Fruit fly (Drosophila melanogaster) ovary, adult (tissue): ENCODE results near the gene Tom.

Experiments
- CG17801 ChIP-seq: fragments of 200-800 bp; optimal IDR thresholded peaks from 2 replicates; lab custom pipeline; 2019; ENCODE audit warnings: missing biosample characterization, mild to moderate bottlenecking, missing genetic modification characterization, moderate library complexity; ENCODE audit not compliant: partially characterized antibody

Tom gene

dm6 chr3L:14968553-14968952 lies 591 bp upstream of the Tom start:
- TF ChIP-seq CG17801 = no peak

dm6 chr3L:14970213-14970612 lies 1.1 kb downstream of the Tom start:
- TF ChIP-seq CG17801 = no peak

- no peak for TF ChIP-seq CG17801
Observed at dm6 chr3L:14971893-14972624, 2.9 kb downstream of the Tom start.

dm6 chr3L:14972625-14973250 lies 3.6 kb downstream of the Tom start, which contains the start of gene Brd:
Gene Brd (plus strand): TSS chr3L:14972667.
- TF ChIP-seq CG17801 = no peak

dm6 chr3L:14973251-14973625 lies 4.1 kb downstream of the Tom start:
- TF ChIP-seq CG17801 = no peak

- TF ChIP-seq CG17801 = no peak
Observed at dm6 chr3L:14974513-14974912, 5.4 kb downstream of the Tom start, which contains the start of gene Ocho. Gene Ocho (plus strand): TSS chr3L:14974848.

dm6 chr3L:14974952-14975351 lies 5.8 kb downstream of the Tom start:
- TF ChIP-seq CG17801 = no peak

dm6 chr3L:14976026-14976425 lies 6.9 kb downstream of the Tom start:
- no peak for TF ChIP-seq CG17801

- TF ChIP-seq CG17801 = no peak
Observed at dm6 chr3L:14977536-14978495, 8.7 kb downstream of the Tom start.

- TF ChIP-seq CG17801 = no peak
Observed at dm6 chr3L:14978496-14978894, 9.4 kb downstream of the Tom start.

- no peak for TF ChIP-seq CG17801
Observed at dm6 chr3L:14979332-14979731, 10.2 kb downstream of the Tom start, which contains the start of gene CG3349. Gene CG3349 (plus strand): TSS chr3L:14979620.

- TF ChIP-seq CG17801 = no peak
Observed at dm6 chr3L:14980038-14980437, 10.9 kb downstream of the Tom start.

dm6 chr3L:14982675-14983084 lies 13.5 kb downstream of the Tom start, which contains the start of gene CG5114:
Gene CG5114 (plus strand): TSS chr3L:14982835.
- peak; percentile 29 for TF ChIP-seq CG17801

dm6 chr3L:14984521-14985150 lies 15.5 kb downstream of the Tom start, which contains the start of gene mnd:
Gene mnd (plus strand): TSS chr3L:14985100.
- no peak for TF ChIP-seq CG17801

- no peak for TF ChIP-seq CG17801
Observed at dm6 chr3L:14986340-14986916, 17.3 kb downstream of the Tom start.
